Fruit fly (Drosophila melanogaster) whole organism, embryonic: ENCODE data around the gene Rpp30.

Experiments
- Antp ChIP-seq: fragments of 200-800 bp; sonication (Bioruptor generic); optimal IDR thresholded peaks from 3 replicates; lab custom pipeline; 2016; ENCODE audit warnings: missing biosample characterization, missing genetic modification characterization
- Atf3 ChIP-seq: fragments of 200-800 bp; sonication (Bioruptor generic); optimal IDR thresholded peaks from 3 replicates; lab custom pipeline; 2016; ENCODE audit warnings: missing biosample characterization, missing genetic modification characterization
- CG10565 ChIP-seq: fragments of 200-800 bp; sonication (Bioruptor generic); optimal IDR thresholded peaks from 3 replicates; lab custom pipeline; 2016; ENCODE audit warnings: missing biosample characterization, mild to moderate bottlenecking, missing genetic modification characterization
- CG11398 ChIP-seq: fragments of 200-800 bp; sonication (Bioruptor generic); optimal IDR thresholded peaks from 2 replicates; lab custom pipeline; 2016; ENCODE audit warnings: missing biosample characterization, missing genetic modification characterization
- CG11504 ChIP-seq: fragments of 200-800 bp; sonication (Bioruptor generic); optimal IDR thresholded peaks from 3 replicates; lab custom pipeline; 2019; ENCODE audit warnings: missing biosample characterization, mild to moderate bottlenecking, missing genetic modification characterization, moderate library complexity
- CG14441 ChIP-seq: fragments of 200-800 bp; sonication (Bioruptor generic); IDR thresholded peaks from 2 replicates; pipeline ENCODE4 v1.3.6; 2022; ENCODE audit warnings: missing biosample characterization, missing genetic modification characterization
- CG14667 ChIP-seq: fragments of 200-800 bp; sonication (Bioruptor generic); IDR thresholded peaks from 2 replicates; pipeline ENCODE4 v1.3.6; 2022; ENCODE audit warnings: missing biosample characterization, missing genetic modification characterization
- CG1529 ChIP-seq: fragments of 200-800 bp; sonication (Bioruptor generic); optimal IDR thresholded peaks from 3 replicates; lab custom pipeline; 2018; ENCODE audit warnings: missing biosample characterization, missing genetic modification characterization
- CG16779 ChIP-seq: fragments of 200-800 bp; sonication (Bioruptor generic); IDR thresholded peaks from 2 replicates; pipeline ENCODE4 v1.3.6; 2022; ENCODE audit warnings: missing biosample characterization, missing genetic modification characterization
- CG16815 ChIP-seq: fragments of 200-800 bp; sonication (Bioruptor generic); optimal IDR thresholded peaks from 3 replicates; lab custom pipeline; 2017; ENCODE audit warnings: missing biosample characterization, mild to moderate bottlenecking, missing genetic modification characterization
- CG18011 ChIP-seq: fragments of 200-800 bp; sonication (Bioruptor generic); optimal IDR thresholded peaks from 2 replicates; lab custom pipeline; 2017; ENCODE audit warnings: missing biosample characterization, missing genetic modification characterization, mild to moderate bottlenecking, moderate library complexity, missing genotype
- CG2875 ChIP-seq: fragments of 200-800 bp; sonication (Bioruptor generic); optimal IDR thresholded peaks from 2 replicates; lab custom pipeline; 2017; ENCODE audit warnings: missing biosample characterization, mild to moderate bottlenecking, missing genetic modification characterization, missing genetic modification reagents
- CG33557 ChIP-seq: fragments of 200-800 bp; sonication (Bioruptor generic); optimal IDR thresholded peaks from 2 replicates; lab custom pipeline; 2019; ENCODE audit warnings: missing biosample characterization, mild to moderate bottlenecking, missing genetic modification characterization, moderate library complexity
- CG3407 ChIP-seq: fragments of 200-800 bp; sonication (Bioruptor generic); optimal IDR thresholded peaks from 2 replicates; lab custom pipeline; 2018; ENCODE audit warnings: missing biosample characterization, mild to moderate bottlenecking, missing genetic modification characterization
- CG4360 ChIP-seq: fragments of 200-800 bp; sonication (Bioruptor generic); IDR thresholded peaks from 2 replicates; pipeline ENCODE4 v1.3.6; 2022; ENCODE audit warnings: missing biosample characterization, missing genetic modification characterization
- CG4404 ChIP-seq: fragments of 200-800 bp; sonication (Bioruptor generic); IDR thresholded peaks from 2 replicates; pipeline ENCODE4 v1.3.6; 2022; ENCODE audit warnings: missing biosample characterization, missing genetic modification characterization
- CG5245 ChIP-seq: fragments of 200-800 bp; sonication (Bioruptor generic); optimal IDR thresholded peaks from 3 replicates; lab custom pipeline; 2016; ENCODE audit warnings: missing biosample characterization, missing genetic modification characterization
- CG6175 ChIP-seq: fragments of 200-800 bp; sonication (Bioruptor generic); IDR thresholded peaks from 3 replicates; pipeline ENCODE4 v1.3.6; 2022; ENCODE audit warnings: missing biosample characterization, missing genetic modification characterization
- CG6689 ChIP-seq: fragments of 200-800 bp; sonication (Bioruptor generic); IDR thresholded peaks from 2 replicates; pipeline ENCODE4 v1.3.6; 2022; ENCODE audit warnings: missing biosample characterization, missing genetic modification characterization
- CG6791 ChIP-seq: fragments of 200-800 bp; sonication (Bioruptor generic); IDR thresholded peaks from 3 replicates; pipeline ENCODE4 v1.3.6; 2022; ENCODE audit warnings: missing biosample characterization, missing genetic modification characterization; ENCODE audit not compliant: partially characterized antibody
- CG7271 ChIP-seq: fragments of 200-800 bp; sonication (Bioruptor generic); optimal IDR thresholded peaks from 2 replicates; lab custom pipeline; 2018; ENCODE audit warnings: missing biosample characterization, mild to moderate bottlenecking, missing genetic modification characterization, moderate library complexity
- CG7745 ChIP-seq: fragments of 200-800 bp; sonication (Bioruptor generic); optimal IDR thresholded peaks from 2 replicates; lab custom pipeline; 2018; ENCODE audit warnings: missing biosample characterization, mild to moderate bottlenecking, missing genetic modification characterization, moderate library complexity
- CG7786 ChIP-seq: fragments of 200-800 bp; sonication (Bioruptor generic); optimal IDR thresholded peaks from 2 replicates; lab custom pipeline; 2016; ENCODE audit warnings: missing biosample characterization, missing genetic modification characterization
- Doc3 ChIP-seq: fragments of 200-800 bp; sonication (Bioruptor generic); IDR thresholded peaks from 3 replicates; pipeline ENCODE4 v1.3.6; 2022; ENCODE audit warnings: missing biosample characterization, missing genetic modification characterization; ENCODE audit not compliant: partially characterized antibody
- Eip74EF ChIP-seq, 2 experiments: fragments of 200-800 bp in 1 of 2; fragments of >200 bp in 1 of 2; sonication (Bioruptor generic) in 1 of 2; optimal IDR thresholded peaks; 2 replicates each; lab custom pipeline; 2017 to 2019; ENCODE audit warnings: missing biosample characterization in 2 of 2, missing genetic modification characterization in 2 of 2, mild to moderate bottlenecking in 1 of 2, moderate library complexity in 1 of 2
- Elba2 ChIP-seq: fragments of 200-800 bp; sonication (Bioruptor generic); optimal IDR thresholded peaks from 3 replicates; lab custom pipeline; 2016; ENCODE audit warnings: missing biosample characterization, missing genetic modification characterization
- Fer1 ChIP-seq: fragments of 200-800 bp; sonication (Bioruptor generic); optimal IDR thresholded peaks from 2 replicates; lab custom pipeline; 2017; ENCODE audit warnings: missing biosample characterization, mild to moderate bottlenecking, missing genetic modification characterization
- HLH54F ChIP-seq: fragments of 200-800 bp; sonication (Bioruptor generic); optimal IDR thresholded peaks from 3 replicates; lab custom pipeline; 2016; ENCODE audit warnings: missing biosample characterization, missing genetic modification characterization
- Hmx ChIP-seq: fragments of 200-800 bp; sonication (Bioruptor generic); optimal IDR thresholded peaks from 2 replicates; lab custom pipeline; 2016; ENCODE audit warnings: missing biosample characterization, missing genetic modification characterization
- Kr ChIP-seq: fragments of 200-800 bp; sonication (Bioruptor generic); optimal IDR thresholded peaks from 2 replicates; lab custom pipeline; 2017; ENCODE audit warnings: missing biosample characterization, mild to moderate bottlenecking, missing genetic modification characterization
- Mes4 ChIP-seq: fragments of 200-800 bp; sonication (Bioruptor generic); optimal IDR thresholded peaks from 2 replicates; lab custom pipeline; 2016; ENCODE audit warnings: missing biosample characterization, missing genetic modification characterization
- Ptx1 ChIP-seq: fragments of 200-800 bp; sonication (Bioruptor generic); IDR thresholded peaks from 2 replicates; pipeline ENCODE4 v1.3.6; 2022; ENCODE audit warnings: missing biosample characterization, missing genetic modification characterization
- Sin3A ChIP-seq: fragments of >200 bp; optimal IDR thresholded peaks from 2 replicates; lab custom pipeline; 2018
- Spps ChIP-seq: fragments of 200-800 bp; sonication (Bioruptor generic); optimal IDR thresholded peaks from 2 replicates; lab custom pipeline; 2018; ENCODE audit warnings: missing biosample characterization, mild to moderate bottlenecking, missing genetic modification characterization
- ato ChIP-seq: fragments of 200-800 bp; sonication (Bioruptor generic); IDR thresholded peaks from 2 replicates; pipeline ENCODE4 v1.3.6; 2022; ENCODE audit warnings: missing biosample characterization, missing genetic modification characterization; ENCODE audit not compliant: partially characterized antibody
- bsh ChIP-seq, 2 experiments: fragments of 200-800 bp; sonication (Bioruptor generic); optimal IDR thresholded peaks; 2 replicates each; lab custom pipeline; 2017 to 2018; ENCODE audit warnings: mild to moderate bottlenecking in 2 of 2, missing biosample characterization in 2 of 2, missing genetic modification characterization in 2 of 2, moderate library complexity in 1 of 2
- esg ChIP-seq: fragments of 200-800 bp; sonication (Bioruptor generic); conservative IDR thresholded peaks from 2 replicates; pipeline ENCODE4 v1.3.6; 2022; ENCODE audit warnings: missing biosample characterization, missing genetic modification characterization
- gcm ChIP-seq: fragments of 200-800 bp; sonication (Bioruptor generic); optimal IDR thresholded peaks from 2 replicates; lab custom pipeline; 2019; ENCODE audit warnings: missing biosample characterization, mild to moderate bottlenecking, missing genetic modification characterization, moderate library complexity
- hkb ChIP-seq, 2 experiments: fragments of 200-800 bp in 1 of 2; fragments of >200 bp in 1 of 2; sonication (Bioruptor generic) in 1 of 2; IDR thresholded peaks in 1 of 2; optimal IDR thresholded peaks in 1 of 2; 2 replicates each; pipeline versions ENCODE4 v1.3.6 to Lab custom; 2017 to 2022; ENCODE audit warnings: missing biosample characterization in 1 of 2, missing genetic modification characterization in 1 of 2
- insv ChIP-seq, 2 experiments: fragments of 200-800 bp; sonication (Bioruptor generic); optimal IDR thresholded peaks; 3 replicates each; lab custom pipeline; 2016 to 2018; ENCODE audit warnings: missing biosample characterization in 2 of 2, missing genetic modification characterization in 2 of 2
- inv ChIP-seq: fragments of 200-800 bp; sonication (Bioruptor generic); IDR thresholded peaks from 2 replicates; pipeline ENCODE4 v1.3.6; 2022; ENCODE audit warnings: missing biosample characterization, missing genetic modification characterization; ENCODE audit not compliant: partially characterized antibody
- jumu ChIP-seq: fragments of 200-800 bp; sonication (Bioruptor generic); optimal IDR thresholded peaks from 3 replicates; lab custom pipeline; 2016; ENCODE audit warnings: missing biosample characterization, missing genetic modification characterization
- knrl ChIP-seq: fragments of 200-800 bp; sonication (Bioruptor generic); IDR thresholded peaks from 3 replicates; pipeline ENCODE4 v1.3.6; 2022; ENCODE audit warnings: missing biosample characterization, missing genetic modification characterization; ENCODE audit not compliant: partially characterized antibody
- mirr ChIP-seq: fragments of 200-800 bp; sonication (Bioruptor generic); optimal IDR thresholded peaks from 3 replicates; lab custom pipeline; 2018; ENCODE audit warnings: missing biosample characterization, mild to moderate bottlenecking, missing genetic modification characterization
- pb ChIP-seq: fragments of 200-800 bp; sonication (Bioruptor generic); optimal IDR thresholded peaks from 3 replicates; lab custom pipeline; 2016; ENCODE audit warnings: missing biosample characterization, missing genetic modification characterization
- pita ChIP-seq: fragments of 200-800 bp; sonication (Bioruptor generic); optimal IDR thresholded peaks from 2 replicates; lab custom pipeline; 2017; ENCODE audit warnings: missing biosample characterization, mild to moderate bottlenecking, missing genetic modification characterization
- repo ChIP-seq: fragments of 200-800 bp; sonication (Bioruptor generic); optimal IDR thresholded peaks from 2 replicates; lab custom pipeline; 2016; ENCODE audit warnings: missing biosample characterization, missing genetic modification characterization
- tna ChIP-seq: fragments of 200-800 bp; sonication (Bioruptor generic); IDR thresholded peaks from 2 replicates; pipeline ENCODE4 v1.3.6; 2022; ENCODE audit warnings: missing biosample characterization, missing genetic modification characterization; ENCODE audit not compliant: partially characterized antibody
- zfh1 ChIP-seq: fragments of 200-800 bp; sonication (Bioruptor generic); IDR thresholded peaks from 3 replicates; pipeline ENCODE4 v1.3.6; 2022; ENCODE audit warnings: missing biosample characterization, missing genetic modification characterization

Gene Rpp30

DNA sequence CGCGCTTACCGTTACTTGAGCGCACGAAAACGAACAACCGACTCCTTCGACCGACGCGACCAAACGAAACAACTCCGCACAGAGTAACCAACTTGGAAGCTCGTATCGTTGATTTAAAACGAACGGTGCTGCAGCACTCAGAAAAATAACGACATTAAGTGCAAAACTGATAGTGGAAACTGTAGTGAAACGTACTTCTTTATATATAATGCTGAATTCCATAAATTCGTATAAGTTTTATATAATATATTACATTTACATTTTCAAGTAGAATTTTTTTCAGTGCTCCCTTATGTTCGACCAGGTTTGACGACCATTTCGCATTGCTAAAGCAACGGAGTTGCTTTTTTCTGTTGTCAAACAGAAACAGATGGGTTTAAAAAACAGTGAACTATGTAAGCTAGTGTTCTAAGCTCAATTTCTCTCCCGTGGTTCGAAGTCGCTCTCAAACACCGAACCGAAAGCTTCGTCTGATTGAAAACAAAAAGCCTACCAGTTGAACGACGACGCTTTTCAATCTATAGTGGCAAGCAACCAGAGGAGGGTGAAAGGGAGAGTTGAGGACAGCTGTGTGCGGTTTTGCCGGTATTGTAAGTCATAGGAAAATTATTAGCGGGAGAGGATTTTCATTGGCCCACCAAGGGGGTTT is 15.4 kb upstream of the Rpp30 start, which contains the start of gene CG17075 (continued):
- TF ChIP-seq inv (GFP tag; lab: Robert Waterston, UW) (0 out of 2 replicates have a peak, but pooled peaks have one; percentile 13), ato (GFP tag; lab: Robert Waterston, UW) (no peak), esg (GFP tag; lab: Robert Waterston, UW) (peak; percentile 93), CG4360 (peak; percentile 63), CG2875 (GFP tag; lab: Kevin White, UChicago) (peak; percentile 87), CG14667 (GFP tag; lab: Robert Waterston, UW) (peak; percentile 92), HLH54F (GFP tag; lab: Kevin White, UChicago) (peak; percentile 77), CG6175 (GFP tag; lab: Robert Waterston, UW) (peak; percentile 89), gcm (peak; percentile 94), Antp (peak; percentile 77), CG5245 (peak; percentile 92), CG6689 (GFP tag; lab: Robert Waterston, UW) (peak; percentile 94), CG6791 (GFP tag; lab: Robert Waterston, UW) (no peak), CG18011 (peak; percentile 85), Hmx (peak; percentile 72), Eip74EF (GFP tag; optimal IDR thresholded peaks at IDR 0.05; lab: Kevin White, UChicago) (peak in 1 of 2 experiments; percentile 93), Ptx1 (GFP tag; lab: Robert Waterston, UW) (peak; percentile 97), CG11504 (tag; lab: Kevin White, UChicago) (peak; percentile 96), CG16779 (GFP tag; lab: Robert Waterston, UW) (peak; percentile 81), pita (GFP tag; lab: Kevin White, UChicago) (no peak), Elba2 (no peak), CG7786 (GFP tag; lab: Kevin White, UChicago) (peak; percentile 55), CG4404 (peak; percentile 76), Mes4 (GFP tag; lab: Kevin White, UChicago) (peak; percentile 37), repo (peak; percentile 55), CG14441 (GFP tag; lab: Robert Waterston, UW) (peak; percentile 95), Doc3 (GFP tag; lab: Robert Waterston, UW) (no peak), CG16815 (GFP tag; lab: Kevin White, UChicago) (peak; percentile 80), CG7271 (peak; percentile 42), knrl (GFP tag; lab: Robert Waterston, UW) (no peak), Sin3A (no peak), Spps (peak; percentile 64), CG7745 (tag; lab: Kevin White, UChicago) (no peak), CG1529 (GFP tag; lab: Kevin White, UChicago) (peak; percentile 83), tna (GFP tag; lab: Robert Waterston, UW) (no peak), pb (GFP tag; lab: Kevin White, UChicago) (peak; percentile 42), CG10565 (GFP tag; lab: Kevin White, UChicago) (peak; percentile 66), CG3407 (GFP tag; lab: Kevin White, UChicago) (peak; percentile 86), bsh (GFP tag; optimal IDR thresholded peaks at IDR 0.05; lab: Kevin White, UChicago) (peak; percentile 39 to 92), Fer1 (GFP tag; lab: Kevin White, UChicago) (peak; percentile 97), hkb (optimal IDR thresholded peaks at IDR 0.05; lab: Kevin White, UChicago) (no peak), hkb (GFP tag; IDR thresholded peaks at IDR 0.05; lab: Robert Waterston, UW) (peak; percentile 96), CG33557 (no peak), Atf3 (GFP tag; lab: Kevin White, UChicago) (peak; percentile 30), mirr (GFP tag; lab: Kevin White, UChicago) (peak; percentile 19), zfh1 (GFP tag; lab: Robert Waterston, UW) (peak; percentile 93), insv (GFP tag; optimal IDR thresholded peaks at IDR 0.05; lab: Kevin White, UChicago) (peak in 1 of 2 experiments; percentile 49), Kr (GFP tag; lab: Kevin White, UChicago) (no peak), jumu (GFP tag; lab: Kevin White, UChicago) (peak; percentile 75), CG11398 (GFP tag; lab: Kevin White, UChicago) (peak; percentile 70)
